Worm (Caenorhabditis elegans): Measurements from ENCODE around the gene F42A9.6.

DNA sequence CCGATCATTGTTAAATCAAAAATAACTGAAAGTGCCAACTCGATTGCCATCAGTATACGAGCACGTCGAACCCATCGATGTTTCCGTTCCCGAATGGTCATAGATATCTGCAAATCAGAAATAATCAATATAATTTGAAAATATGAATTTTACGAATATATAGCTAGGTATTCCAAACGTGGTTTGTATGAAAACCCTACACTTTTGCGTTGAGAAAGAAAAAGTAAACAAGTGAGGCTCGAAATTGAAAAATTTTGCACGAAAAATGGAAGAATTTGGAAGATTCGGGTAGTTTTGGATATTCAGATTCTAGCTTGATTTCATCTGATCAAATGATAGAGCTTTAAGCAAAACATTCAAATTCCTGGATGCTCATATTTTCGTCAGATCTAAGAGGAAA, 29.7 kb downstream of the F42A9.6 start, which contains the start of gene F42A9.9:
- TF ChIP-seq zag-1 (tag; optimal IDR thresholded peaks at IDR 0.05) (no peak), aha-1 (tag; optimal IDR thresholded peaks at IDR 0.05) (no peak), rnt-1 (tag; optimal IDR thresholded peaks at IDR 0.05) (no peak), blmp-1 (tag; optimal IDR thresholded peaks at IDR 0.05) (no peak), jun-1 (tag; optimal IDR thresholded peaks at IDR 0.05) (no peak), ets-5 (GFP tag; IDR thresholded peaks at IDR 0.05) (no peak), skn-1 (tag; optimal IDR thresholded peaks at IDR 0.05) (no peak)
